Fruit fly (Drosophila melanogaster): Measurements from ENCODE around the gene CG13931.
A peak's percentile ranks its signal among the peaks of the same experiment; 100 is the strongest.

CG13931 gene

DNA sequence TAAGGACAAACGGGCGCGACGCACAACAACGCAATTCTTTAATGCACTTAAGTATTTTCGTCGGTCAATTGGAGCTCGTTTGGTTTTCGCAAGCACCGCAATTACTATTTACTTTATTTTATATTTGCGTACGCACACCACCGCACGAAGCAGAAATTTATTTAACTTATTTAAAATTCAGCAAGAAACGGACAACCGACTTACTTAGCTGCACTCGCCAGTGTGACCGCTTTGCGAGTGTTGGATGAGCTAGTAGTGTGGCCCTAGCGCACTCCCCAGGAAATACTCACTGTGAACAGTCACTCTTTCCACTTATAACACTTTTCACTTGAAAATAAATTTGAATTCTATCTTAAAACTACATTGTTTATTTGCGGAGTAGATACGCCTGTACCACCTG lies 28.7 kb upstream of the CG13931 start, which contains the start of gene drpr:
Gene drpr (minus strand): TSS at position 235 of the 400 bp plus-strand sequence.
- no peak for TF ChIP-seq CG5204 (GFP tag; optimal IDR thresholded peaks at IDR 0.05)
- peak; percentile 69 for TF ChIP-seq tj (GFP tag; optimal IDR thresholded peaks at IDR 0.05)
- TF ChIP-seq CG7101 (tag; optimal IDR thresholded peaks at IDR 0.05), result peak; percentile 44
- TF ChIP-seq cnc (optimal IDR thresholded peaks at IDR 0.05), result no peak
- TF ChIP-seq bab1 (GFP tag; optimal IDR thresholded peaks at IDR 0.05), result peak; percentile 45
- no peak for TF ChIP-seq ovo (GFP tag; optimal IDR thresholded peaks at IDR 0.05)
- peak; percentile 31 for TF ChIP-seq toe (GFP tag; optimal IDR thresholded peaks at IDR 0.05)
- peak; percentile 21 for TF ChIP-seq CG11617 (GFP tag; optimal IDR thresholded peaks at IDR 0.05)
- TF ChIP-seq CG1620 (GFP tag; optimal IDR thresholded peaks at IDR 0.05), result peak; percentile 31
- TF ChIP-seq CG33017 (tag; optimal IDR thresholded peaks at IDR 0.05), result no peak
- TF ChIP-seq Hr96 (GFP tag; optimal IDR thresholded peaks at IDR 0.05), result no peak
- TF ChIP-seq pad (GFP tag; optimal IDR thresholded peaks at IDR 0.05), result no peak
- no peak for TF ChIP-seq kay (GFP tag; ENCODE audit: borderline replicate concordance)
- peak; percentile 37 for TF ChIP-seq cic (GFP tag; optimal IDR thresholded peaks at IDR 0.05)
- peak; percentile 23 for TF ChIP-seq CG12768 (GFP tag; optimal IDR thresholded peaks at IDR 0.05)
- no peak for TF ChIP-seq Clk (GFP tag; optimal IDR thresholded peaks at IDR 0.05)
- peak; percentile 18 for TF ChIP-seq CG14711 (tag; optimal IDR thresholded peaks at IDR 0.05)
- peak; percentile 22 for TF ChIP-seq Mnt (GFP tag; optimal IDR thresholded peaks at IDR 0.05)
- TF ChIP-seq CG7045 (GFP tag; optimal IDR thresholded peaks at IDR 0.05), result no peak
- peak; percentile 36 for TF ChIP-seq Crg-1 (GFP tag; optimal IDR thresholded peaks at IDR 0.05)

DNA sequence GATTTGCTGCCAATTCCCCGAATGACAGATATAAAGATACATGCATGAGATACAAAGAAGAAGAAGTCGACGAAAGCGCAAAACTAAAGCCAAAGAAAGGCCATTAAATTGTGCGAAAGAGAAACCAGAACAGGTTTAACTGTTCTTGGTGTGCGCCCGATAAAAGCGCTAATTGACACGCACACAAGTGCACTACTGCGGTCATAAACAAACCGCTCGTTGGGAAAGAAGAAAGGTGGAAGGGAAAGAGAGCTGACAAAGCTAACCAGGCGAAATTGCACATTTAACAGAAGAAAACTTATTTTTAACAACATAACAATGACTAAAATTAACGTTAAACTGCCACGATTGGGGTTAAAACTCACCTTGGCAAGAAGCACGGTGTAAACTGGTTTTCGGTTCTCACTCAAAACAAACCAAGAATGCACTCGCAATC lies 28.0 kb upstream of the CG13931 start:
- TF ChIP-seq CG7101 (tag; optimal IDR thresholded peaks at IDR 0.05) (no peak), CG12768 (GFP tag; optimal IDR thresholded peaks at IDR 0.05) (peak; percentile 15), ovo (GFP tag; optimal IDR thresholded peaks at IDR 0.05) (peak; percentile 39)

DNA sequence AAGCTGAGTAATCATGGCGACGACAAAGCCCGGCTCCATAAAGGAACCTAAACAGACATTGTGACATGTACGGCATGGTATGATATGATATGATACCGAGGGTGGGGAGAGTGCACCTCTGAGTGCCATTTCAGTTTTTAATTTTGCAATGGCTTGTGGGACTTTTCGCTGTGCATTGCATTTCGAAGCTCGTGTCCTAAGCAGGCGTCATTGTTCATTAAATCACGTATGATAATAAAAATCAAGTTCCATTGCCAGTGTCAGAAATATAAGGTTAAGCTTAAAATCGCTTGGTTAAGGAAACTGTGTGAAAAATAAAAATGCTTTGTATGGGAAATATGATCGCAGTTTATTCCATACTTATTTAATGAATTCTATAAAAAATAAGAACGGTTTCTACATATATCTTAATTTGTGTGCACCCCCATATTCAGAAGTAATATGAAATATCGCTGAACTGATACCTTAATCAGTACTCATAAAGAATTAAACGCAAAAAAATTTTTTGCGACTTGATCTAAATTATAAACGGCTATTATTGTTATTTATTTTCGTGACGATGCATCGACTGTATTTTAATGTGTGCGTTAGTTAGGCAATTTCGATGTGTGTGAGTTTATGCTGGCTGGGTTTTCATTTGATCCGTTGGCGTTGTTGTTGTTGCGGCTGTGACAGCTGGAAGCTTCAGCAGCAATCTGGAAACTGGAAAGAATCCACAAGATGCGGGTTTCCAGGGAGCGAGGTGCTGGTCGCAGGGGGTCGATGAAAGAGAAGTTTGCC lies 27.4 kb upstream of the CG13931 start:
- TF ChIP-seq bab1 (GFP tag; optimal IDR thresholded peaks at IDR 0.05) (peak; percentile 19), CG11617 (GFP tag; optimal IDR thresholded peaks at IDR 0.05) (no peak), CG14711 (tag; optimal IDR thresholded peaks at IDR 0.05) (no peak), kay (GFP tag; ENCODE audit: borderline replicate concordance) (peak; percentile 85), CG5204 (GFP tag; optimal IDR thresholded peaks at IDR 0.05) (no peak), tj (GFP tag; optimal IDR thresholded peaks at IDR 0.05) (peak; percentile 93), cnc (optimal IDR thresholded peaks at IDR 0.05) (no peak), pad (GFP tag; optimal IDR thresholded peaks at IDR 0.05) (no peak)

DNA sequence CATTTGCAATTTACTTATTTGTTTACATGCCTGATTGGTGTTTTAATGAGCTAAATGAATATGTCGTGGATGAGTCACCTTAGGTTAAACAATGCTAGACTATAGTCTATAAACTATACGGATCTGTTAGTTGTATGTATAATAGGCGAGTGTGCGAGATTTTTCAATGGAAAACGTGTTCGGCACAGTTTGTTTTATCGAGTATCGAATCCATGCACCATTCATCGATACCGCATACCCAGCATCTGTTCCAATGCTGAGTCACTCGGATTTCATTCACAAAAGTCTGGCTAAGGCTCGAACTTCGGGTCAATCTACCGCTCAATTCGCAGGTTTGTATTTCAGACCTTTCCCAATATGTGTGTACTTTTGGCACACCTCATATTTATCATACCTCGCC lies 25.2 kb upstream of the CG13931 start:
- TF ChIP-seq pad (GFP tag; optimal IDR thresholded peaks at IDR 0.05), result no peak
- TF ChIP-seq kay (GFP tag; ENCODE audit: borderline replicate concordance), result peak; percentile 86

DNA sequence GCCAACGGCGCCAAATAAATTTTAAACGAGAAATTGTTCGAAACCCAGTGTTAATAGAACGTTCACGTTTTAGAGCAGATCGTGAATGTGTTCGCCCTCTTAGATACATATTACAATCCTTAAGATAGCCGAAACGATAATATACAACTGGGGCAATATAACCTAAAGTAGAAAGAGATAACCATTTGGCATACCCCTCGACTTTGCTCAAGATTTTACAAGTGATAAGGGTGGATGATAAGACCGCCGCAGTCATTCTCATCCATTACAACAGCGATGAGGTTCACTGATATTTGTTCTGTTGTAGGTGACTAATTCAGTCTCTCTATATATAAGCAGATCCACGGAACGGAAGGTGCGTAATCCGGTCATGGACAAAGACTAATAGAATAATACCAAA lies 24.5 kb upstream of the CG13931 start:
- TF ChIP-seq Mnt (GFP tag; optimal IDR thresholded peaks at IDR 0.05) (peak; percentile 8), cic (GFP tag; optimal IDR thresholded peaks at IDR 0.05) (peak; percentile 48), kay (GFP tag; ENCODE audit: borderline replicate concordance) (peak; percentile 0), CG11617 (GFP tag; optimal IDR thresholded peaks at IDR 0.05) (no peak)

DNA sequence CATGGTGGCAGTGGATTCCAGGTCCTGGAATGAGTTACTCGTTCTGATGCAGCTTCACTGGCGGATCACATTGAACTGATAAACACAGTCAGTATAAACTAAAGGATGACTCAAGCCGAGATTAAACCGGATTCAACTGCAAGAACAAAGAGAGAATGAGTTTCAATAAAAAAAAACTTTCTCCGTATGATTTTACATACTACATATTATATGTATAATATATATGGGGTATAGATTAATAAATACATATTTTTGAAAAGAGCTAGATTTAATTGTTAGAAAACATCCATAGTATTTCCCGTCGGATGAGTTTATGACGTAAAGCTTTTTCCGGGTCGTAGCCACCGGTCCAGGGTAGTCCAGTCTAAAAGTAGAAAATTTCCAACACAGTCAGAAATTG lies 21.9 kb upstream of the CG13931 start, which contains the start of gene CG12035:
Gene CG12035 (plus strand): TSS at position 301 of the 400 bp plus-strand sequence.
- no peak for TF ChIP-seq kay (GFP tag; ENCODE audit: borderline replicate concordance)
- no peak for TF ChIP-seq Crg-1 (GFP tag; optimal IDR thresholded peaks at IDR 0.05)
- TF ChIP-seq tj (GFP tag; optimal IDR thresholded peaks at IDR 0.05), result no peak
- TF ChIP-seq Mnt (GFP tag; optimal IDR thresholded peaks at IDR 0.05), result no peak
- no peak for TF ChIP-seq cnc (optimal IDR thresholded peaks at IDR 0.05)
- no peak for TF ChIP-seq ovo (GFP tag; optimal IDR thresholded peaks at IDR 0.05)
- no peak for TF ChIP-seq CG11617 (GFP tag; optimal IDR thresholded peaks at IDR 0.05)
- no peak for TF ChIP-seq CG12768 (GFP tag; optimal IDR thresholded peaks at IDR 0.05)
- no peak for TF ChIP-seq toe (GFP tag; optimal IDR thresholded peaks at IDR 0.05)
- no peak for TF ChIP-seq CG5204 (GFP tag; optimal IDR thresholded peaks at IDR 0.05)
- no peak for TF ChIP-seq CG1620 (GFP tag; optimal IDR thresholded peaks at IDR 0.05)
- no peak for TF ChIP-seq CG7101 (tag; optimal IDR thresholded peaks at IDR 0.05)
- no peak for TF ChIP-seq Hr96 (GFP tag; optimal IDR thresholded peaks at IDR 0.05)
- TF ChIP-seq cic (GFP tag; optimal IDR thresholded peaks at IDR 0.05), result no peak

DNA sequence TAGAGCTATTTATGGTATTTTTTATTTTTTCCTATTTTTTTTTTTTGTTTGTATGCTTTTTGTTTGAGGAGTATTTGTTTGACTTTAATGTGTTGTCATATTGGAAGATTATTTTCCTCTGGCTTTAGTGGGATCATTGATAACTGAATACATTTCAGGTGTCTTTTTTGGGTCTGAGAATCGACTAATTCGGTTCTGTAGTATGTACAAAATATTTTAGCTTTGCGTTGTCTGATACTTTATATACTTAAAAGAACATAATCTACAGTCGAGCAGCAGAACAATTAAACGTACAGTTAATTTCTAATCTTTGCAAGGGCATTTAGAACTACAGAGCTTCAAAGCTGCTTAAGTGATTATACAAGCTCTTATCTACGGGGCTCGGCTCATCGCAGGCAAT lies 20.8 kb upstream of the CG13931 start, which contains the start of gene CG18171:
Gene CG18171 (minus strand): TSS at position 101 of the 400 bp plus-strand sequence.
- TF ChIP-seq cic (GFP tag; optimal IDR thresholded peaks at IDR 0.05) (no peak), Hr96 (GFP tag; optimal IDR thresholded peaks at IDR 0.05) (no peak), CG12768 (GFP tag; optimal IDR thresholded peaks at IDR 0.05) (no peak), toe (GFP tag; optimal IDR thresholded peaks at IDR 0.05) (no peak), CG5204 (GFP tag; optimal IDR thresholded peaks at IDR 0.05) (no peak), Crg-1 (GFP tag; optimal IDR thresholded peaks at IDR 0.05) (no peak)

Measured in whole organism, adult.